Fruit fly (Drosophila melanogaster) whole organism, embryonic: ENCODE data around the gene Seipin.

Experiments
- Atf-2 ChIP-seq: fragments of 200-800 bp; sonication (Bioruptor generic); optimal IDR thresholded peaks from 2 replicates; lab custom pipeline; 2016; ENCODE audit warnings: missing biosample characterization, missing genetic modification characterization
- CG10543 ChIP-seq: fragments of 200-800 bp; sonication (Bioruptor generic); optimal IDR thresholded peaks from 3 replicates; lab custom pipeline; 2017; ENCODE audit warnings: missing biosample characterization, mild to moderate bottlenecking, missing genetic modification characterization, moderate library complexity
- CG10959 ChIP-seq: fragments of 200-800 bp; sonication (Bioruptor generic); IDR thresholded peaks from 2 replicates; pipeline ENCODE4 v1.3.6; 2022; ENCODE audit warnings: missing biosample characterization, missing genetic modification characterization
- CG11247 ChIP-seq: fragments of 200-800 bp; sonication (Bioruptor generic); IDR thresholded peaks from 2 replicates; pipeline ENCODE4 v1.3.6; 2022; ENCODE audit warnings: missing biosample characterization, missing genetic modification characterization
- CG11723 ChIP-seq: fragments of 200-800 bp; sonication (Bioruptor generic); optimal IDR thresholded peaks from 2 replicates; lab custom pipeline; 2017; ENCODE audit warnings: missing biosample characterization, mild to moderate bottlenecking, missing genetic modification characterization
- CG12071 ChIP-seq: fragments of 200-800 bp; sonication (Bioruptor generic); optimal IDR thresholded peaks from 3 replicates; lab custom pipeline; 2018; ENCODE audit warnings: missing biosample characterization, mild to moderate bottlenecking, missing genetic modification characterization
- CG13123 ChIP-seq: fragments of 200-800 bp; sonication (Bioruptor generic); optimal IDR thresholded peaks from 2 replicates; lab custom pipeline; 2016; ENCODE audit warnings: missing biosample characterization, missing genetic modification characterization
- CG13296 ChIP-seq: fragments of 200-800 bp; sonication (Bioruptor generic); optimal IDR thresholded peaks from 3 replicates; lab custom pipeline; 2018; ENCODE audit warnings: missing biosample characterization, mild to moderate bottlenecking, missing genetic modification characterization
- CG15601 ChIP-seq: fragments of 200-800 bp; sonication (Bioruptor generic); optimal IDR thresholded peaks from 3 replicates; lab custom pipeline; 2019; ENCODE audit warnings: missing biosample characterization, mild to moderate bottlenecking, missing genetic modification characterization, moderate library complexity
- CG16813 ChIP-seq: fragments of 200-800 bp; sonication (Bioruptor generic); IDR thresholded peaks from 3 replicates; pipeline ENCODE4 v1.3.6; 2022; ENCODE audit warnings: missing biosample characterization, missing genetic modification characterization; ENCODE audit not compliant: partially characterized antibody
- CG17912 ChIP-seq: fragments of 200-800 bp; sonication (Bioruptor generic); optimal IDR thresholded peaks from 2 replicates; lab custom pipeline; 2018; ENCODE audit warnings: missing biosample characterization, mild to moderate bottlenecking, missing genetic modification characterization
- CG2120 ChIP-seq: fragments of 200-800 bp; sonication (Bioruptor generic); optimal IDR thresholded peaks from 3 replicates; lab custom pipeline; 2016; ENCODE audit warnings: missing biosample characterization, missing genetic modification characterization
- CG3407 ChIP-seq: fragments of 200-800 bp; sonication (Bioruptor generic); optimal IDR thresholded peaks from 2 replicates; lab custom pipeline; 2018; ENCODE audit warnings: missing biosample characterization, mild to moderate bottlenecking, missing genetic modification characterization
- CG34376 ChIP-seq: fragments of 200-800 bp; sonication (Bioruptor generic); optimal IDR thresholded peaks from 2 replicates; lab custom pipeline; 2018; ENCODE audit warnings: missing biosample characterization, mild to moderate bottlenecking, missing genetic modification characterization
- CG6765 ChIP-seq: fragments of 200-800 bp; sonication (Bioruptor generic); optimal IDR thresholded peaks from 3 replicates; lab custom pipeline; 2017; ENCODE audit warnings: missing biosample characterization, mild to moderate bottlenecking, missing genetic modification characterization
- CG6791 ChIP-seq: fragments of 200-800 bp; sonication (Bioruptor generic); IDR thresholded peaks from 3 replicates; pipeline ENCODE4 v1.3.6; 2022; ENCODE audit warnings: missing biosample characterization, missing genetic modification characterization; ENCODE audit not compliant: partially characterized antibody
- CG6813 ChIP-seq: fragments of 200-800 bp; sonication (Bioruptor generic); optimal IDR thresholded peaks from 2 replicates; lab custom pipeline; 2017; ENCODE audit warnings: missing biosample characterization, missing genetic modification characterization, mild to moderate bottlenecking, moderate library complexity, missing genetic modification reagents
- CG6854 ChIP-seq: fragments of 200-800 bp; sonication (Bioruptor generic); optimal IDR thresholded peaks from 3 replicates; lab custom pipeline; 2017; ENCODE audit warnings: missing biosample characterization, mild to moderate bottlenecking, missing genetic modification characterization
- CG7839 ChIP-seq: fragments of 200-800 bp; sonication (Bioruptor generic); optimal IDR thresholded peaks from 3 replicates; lab custom pipeline; 2018; ENCODE audit warnings: missing biosample characterization, mild to moderate bottlenecking, missing genetic modification characterization, moderate library complexity
- CG8089 ChIP-seq: fragments of 200-800 bp; sonication (Bioruptor generic); optimal IDR thresholded peaks from 3 replicates; lab custom pipeline; 2016; ENCODE audit warnings: missing biosample characterization, missing genetic modification characterization
- CG8290 ChIP-seq, 3 experiments: fragments of 200-800 bp; sonication (Bioruptor generic); optimal IDR thresholded peaks; 2 replicates each; lab custom pipeline; 2016 to 2019; ENCODE audit warnings: missing biosample characterization in 3 of 3, missing genetic modification characterization in 3 of 3, mild to moderate bottlenecking in 2 of 3, moderate library complexity in 1 of 3
- CG9727 ChIP-seq: fragments of 200-800 bp; sonication (Bioruptor generic); optimal IDR thresholded peaks from 3 replicates; lab custom pipeline; 2017; ENCODE audit warnings: missing biosample characterization, mild to moderate bottlenecking, missing genetic modification characterization
- Fer1 ChIP-seq: fragments of 200-800 bp; sonication (Bioruptor generic); optimal IDR thresholded peaks from 2 replicates; lab custom pipeline; 2017; ENCODE audit warnings: missing biosample characterization, mild to moderate bottlenecking, missing genetic modification characterization
- MESR4 ChIP-seq: fragments of 200-800 bp; sonication (Bioruptor generic); optimal IDR thresholded peaks from 2 replicates; lab custom pipeline; 2018; ENCODE audit warnings: missing biosample characterization, mild to moderate bottlenecking, missing genetic modification characterization, moderate library complexity
- Max ChIP-seq: fragments of 200-800 bp; sonication (Bioruptor generic); optimal IDR thresholded peaks from 2 replicates; lab custom pipeline; 2016; ENCODE audit warnings: missing biosample characterization, mild to moderate bottlenecking, missing genetic modification characterization
- Meics ChIP-seq: fragments of 200-800 bp; sonication (Bioruptor generic); optimal IDR thresholded peaks from 2 replicates; lab custom pipeline; 2017; ENCODE audit warnings: missing biosample characterization, mild to moderate bottlenecking, missing genetic modification characterization
- Pdp1 ChIP-seq, 2 experiments: fragments of 200-800 bp; sonication (Bioruptor generic); optimal IDR thresholded peaks; 3 replicates each; lab custom pipeline; 2016; ENCODE audit warnings: missing biosample characterization in 2 of 2, missing genetic modification characterization in 2 of 2, mild to moderate bottlenecking in 1 of 2, moderate library complexity in 1 of 2
- ab ChIP-seq: fragments of 200-800 bp; sonication (Bioruptor generic); optimal IDR thresholded peaks from 2 replicates; lab custom pipeline; 2016; ENCODE audit warnings: missing biosample characterization, missing genetic modification characterization
- ase ChIP-seq: fragments of 200-800 bp; sonication (Bioruptor generic); IDR thresholded peaks from 3 replicates; pipeline ENCODE4 v1.3.6; 2022; ENCODE audit warnings: missing biosample characterization, missing genetic modification characterization
- ci ChIP-seq: fragments of 200-800 bp; sonication (Bioruptor generic); IDR thresholded peaks from 3 replicates; pipeline ENCODE4 v1.3.6; 2022; ENCODE audit warnings: missing biosample characterization, missing genetic modification characterization
- crol ChIP-seq: fragments of 200-800 bp; sonication (Bioruptor generic); IDR thresholded peaks from 2 replicates; pipeline ENCODE4 v1.3.6; 2022; ENCODE audit warnings: missing biosample characterization, missing genetic modification characterization
- emc ChIP-seq: fragments of 200-800 bp; sonication (Bioruptor generic); optimal IDR thresholded peaks from 2 replicates; lab custom pipeline; 2016; ENCODE audit warnings: missing biosample characterization, missing genetic modification characterization
- hkb ChIP-seq, 2 experiments: fragments of 200-800 bp in 1 of 2; fragments of >200 bp in 1 of 2; sonication (Bioruptor generic) in 1 of 2; IDR thresholded peaks in 1 of 2; optimal IDR thresholded peaks in 1 of 2; 2 replicates each; pipeline versions ENCODE4 v1.3.6 to Lab custom; 2017 to 2022; ENCODE audit warnings: missing biosample characterization in 1 of 2, missing genetic modification characterization in 1 of 2
- lilli ChIP-seq: fragments of 200-800 bp; sonication (Bioruptor generic); optimal IDR thresholded peaks from 3 replicates; lab custom pipeline; 2016; ENCODE audit warnings: missing biosample characterization, missing genetic modification characterization
- luna ChIP-seq: fragments of 200-800 bp; sonication (Bioruptor generic); optimal IDR thresholded peaks from 2 replicates; lab custom pipeline; 2016; ENCODE audit warnings: missing biosample characterization, missing genetic modification characterization
- odd ChIP-seq: fragments of 200-800 bp; sonication (Bioruptor generic); optimal IDR thresholded peaks from 2 replicates; lab custom pipeline; 2017; ENCODE audit warnings: missing biosample characterization, mild to moderate bottlenecking, missing genetic modification characterization
- pan ChIP-seq, 4 experiments: fragments of >200 bp in 3 of 4; fragments of 200-800 bp in 1 of 4; sonication (Bioruptor generic) in 1 of 4; optimal IDR thresholded peaks in 3 of 4; IDR thresholded peaks in 1 of 4; 2 replicates each; pipeline versions ENCODE4 v1.3.6 to Lab custom; 2017 to 2022; ENCODE audit warnings: missing biosample characterization in 2 of 4, missing genetic modification characterization in 2 of 4, mixed read lengths in 1 of 4
- pb ChIP-seq: fragments of 200-800 bp; sonication (Bioruptor generic); optimal IDR thresholded peaks from 3 replicates; lab custom pipeline; 2016; ENCODE audit warnings: missing biosample characterization, missing genetic modification characterization
- sens ChIP-seq: fragments of 200-800 bp; sonication (Bioruptor generic); peaks from one replicate; lab custom pipeline; 2016; ENCODE audit warnings: missing biosample characterization, missing genetic modification characterization
- slou ChIP-seq: fragments of 200-800 bp; sonication (Bioruptor generic); optimal IDR thresholded peaks from 3 replicates; lab custom pipeline; 2016; ENCODE audit warnings: missing biosample characterization, missing genetic modification characterization
- toy ChIP-seq: fragments of 200-800 bp; sonication (Bioruptor generic); IDR thresholded peaks from 2 replicates; pipeline ENCODE4 v1.3.6; 2022; ENCODE audit warnings: missing biosample characterization, missing genetic modification characterization
- wek ChIP-seq: fragments of 200-800 bp; sonication (Bioruptor generic); optimal IDR thresholded peaks from 3 replicates; lab custom pipeline; 2018; ENCODE audit warnings: missing biosample characterization, mild to moderate bottlenecking, missing genetic modification characterization, moderate library complexity
- zfh1 ChIP-seq: fragments of 200-800 bp; sonication (Bioruptor generic); IDR thresholded peaks from 3 replicates; pipeline ENCODE4 v1.3.6; 2022; ENCODE audit warnings: missing biosample characterization, missing genetic modification characterization

Gene Seipin

dm6 chrX:2659430-2660075, 40.0 kb downstream of the Seipin start (continued):
- TF ChIP-seq CG12071 (no peak), CG10959 (GFP tag; lab: Robert Waterston, UW) (0 out of 2 replicates have a peak, but pooled peaks have one; percentile 23)

dm6 chrX:2661758-2662157, 42.2 kb downstream of the Seipin start:
- TF ChIP-seq wek (GFP tag; lab: Kevin White, UChicago) (no peak), crol (peak; percentile 81), CG9727 (GFP tag; lab: Kevin White, UChicago) (no peak), lilli (GFP tag; lab: Kevin White, UChicago) (no peak), ci (0 out of 3 replicates have a peak, but pooled peaks have one; percentile 43), CG11247 (GFP tag; lab: Robert Waterston, UW) (no peak), CG8290 (GFP tag; optimal IDR thresholded peaks at IDR 0.05; lab: Kevin White, UChicago) (no peak), CG8290 (tag; optimal IDR thresholded peaks at IDR 0.05; lab: Kevin White, UChicago) (peak in 1 of 2 experiments; percentile 6), CG7839 (tag; lab: Kevin White, UChicago) (no peak), MESR4 (GFP tag; lab: Kevin White, UChicago) (no peak), CG8089 (GFP tag; lab: Kevin White, UChicago) (no peak), CG10543 (GFP tag; lab: Kevin White, UChicago) (no peak), sens (GFP tag; lab: Kevin White, UChicago) (peak; percentile 49), pb (no peak), CG6791 (GFP tag; lab: Robert Waterston, UW) (no peak)

dm6 chrX:2662540-2663133, 43.0 kb downstream of the Seipin start:
- TF ChIP-seq CG11723 (GFP tag; lab: Kevin White, UChicago), result no peak
- TF ChIP-seq Atf-2 (GFP tag; lab: Kevin White, UChicago), result no peak
- no peak for TF ChIP-seq Max (GFP tag; lab: Kevin White, UChicago)
- 0 out of 3 replicates have a peak, but pooled peaks have one; percentile 12 for TF ChIP-seq zfh1 (GFP tag; lab: Robert Waterston, UW)
- no peak for TF ChIP-seq CG15601 (tag; lab: Kevin White, UChicago)
- no peak for TF ChIP-seq Pdp1 (GFP tag; optimal IDR thresholded peaks at IDR 0.05; lab: Kevin White, UChicago)
- TF ChIP-seq Meics (GFP tag; lab: Kevin White, UChicago), result no peak
- TF ChIP-seq pan (optimal IDR thresholded peaks at IDR 0.05; lab: Kevin White, UChicago), result no peak
- peak in 1 of 2 experiments; percentile 7 for TF ChIP-seq pan (GFP tag; optimal IDR thresholded peaks at IDR 0.05 in 1 of 2, IDR thresholded peaks at IDR 0.05 in 1 of 2)

dm6 chrX:2663416-2663815, 43.8 kb downstream of the Seipin start:
- TF ChIP-seq CG6813 (GFP tag; lab: Kevin White, UChicago) (peak; percentile 21), CG6854 (GFP tag; lab: Kevin White, UChicago) (peak; percentile 16), CG16813 (no peak), emc (GFP tag; lab: Kevin White, UChicago) (no peak), CG13123 (GFP tag; lab: Kevin White, UChicago) (no peak), toy (no peak), ase (no peak), CG2120 (GFP tag; lab: Kevin White, UChicago) (peak; percentile 2), CG17912 (GFP tag; lab: Kevin White, UChicago) (no peak), CG6765 (GFP tag; lab: Kevin White, UChicago) (peak; percentile 0), hkb (optimal IDR thresholded peaks at IDR 0.05; lab: Kevin White, UChicago) (no peak), hkb (GFP tag; IDR thresholded peaks at IDR 0.05; lab: Robert Waterston, UW) (peak; percentile 25; the same call in 1 of the 2 replicates), CG34376 (GFP tag; lab: Kevin White, UChicago) (peak; percentile 30), odd (GFP tag; lab: Kevin White, UChicago) (peak; percentile 3), wek (GFP tag; lab: Kevin White, UChicago) (no peak), ab (GFP tag; lab: Kevin White, UChicago) (no peak), slou (GFP tag; lab: Kevin White, UChicago) (no peak), CG13296 (GFP tag; lab: Kevin White, UChicago) (peak; percentile 30), Fer1 (GFP tag; lab: Kevin White, UChicago) (peak; percentile 35), CG3407 (GFP tag; lab: Kevin White, UChicago) (no peak), luna (GFP tag; lab: Kevin White, UChicago) (no peak), CG8089 (GFP tag; lab: Kevin White, UChicago) (no peak)
